Fruit fly (Drosophila melanogaster): ENCODE data around the gene muc.

DNA sequence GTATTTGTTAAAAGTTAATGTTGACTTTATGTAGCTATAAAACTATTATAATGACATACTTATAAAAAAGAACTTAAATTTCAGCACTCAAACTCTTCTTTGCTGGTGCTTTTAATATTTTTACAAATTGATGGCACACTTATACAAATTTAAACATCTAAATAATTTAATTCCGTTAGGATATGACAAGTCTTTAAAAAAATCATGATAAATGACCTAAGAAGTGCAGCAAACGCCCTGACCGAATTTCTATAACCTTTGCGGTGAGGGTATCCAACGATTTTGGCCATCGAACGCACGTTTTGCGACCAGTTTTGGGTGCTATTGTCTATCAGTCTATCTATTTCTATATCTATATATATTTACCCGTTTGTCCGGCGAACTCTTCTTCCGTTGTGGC, 16.3 kb downstream of the muc start:
- no peak for TF ChIP-seq Myc (optimal IDR thresholded peaks at IDR 0.05)
- no peak for TF ChIP-seq tai (GFP tag; optimal IDR thresholded peaks at IDR 0.05)
- no peak for TF ChIP-seq Hr78 (GFP tag; optimal IDR thresholded peaks at IDR 0.05)
- no peak for TF ChIP-seq dmrt93B (GFP tag; optimal IDR thresholded peaks at IDR 0.05)
- TF ChIP-seq Dfd (GFP tag; optimal IDR thresholded peaks at IDR 0.05) = no peak
- no peak for TF ChIP-seq fru (GFP tag; optimal IDR thresholded peaks at IDR 0.05)
- no peak for TF ChIP-seq usp (GFP tag; optimal IDR thresholded peaks at IDR 0.05)
- no peak for TF ChIP-seq Vsx2 (GFP tag; optimal IDR thresholded peaks at IDR 0.05; ENCODE audit: partially characterized antibody)
- no peak for TF ChIP-seq rgr (GFP tag; optimal IDR thresholded peaks at IDR 0.05)
- TF ChIP-seq sv (GFP tag; optimal IDR thresholded peaks at IDR 0.05) = peak; percentile 27
- TF ChIP-seq pan (optimal IDR thresholded peaks at IDR 0.05) = no peak
- TF ChIP-seq OdsH (GFP tag; optimal IDR thresholded peaks at IDR 0.05) = no peak
- no peak for TF ChIP-seq ey (GFP tag; optimal IDR thresholded peaks at IDR 0.05)
